Fruit fly (Drosophila melanogaster): ENCODE measurements around the gene CG5418.

Gene CG5418

DNA sequence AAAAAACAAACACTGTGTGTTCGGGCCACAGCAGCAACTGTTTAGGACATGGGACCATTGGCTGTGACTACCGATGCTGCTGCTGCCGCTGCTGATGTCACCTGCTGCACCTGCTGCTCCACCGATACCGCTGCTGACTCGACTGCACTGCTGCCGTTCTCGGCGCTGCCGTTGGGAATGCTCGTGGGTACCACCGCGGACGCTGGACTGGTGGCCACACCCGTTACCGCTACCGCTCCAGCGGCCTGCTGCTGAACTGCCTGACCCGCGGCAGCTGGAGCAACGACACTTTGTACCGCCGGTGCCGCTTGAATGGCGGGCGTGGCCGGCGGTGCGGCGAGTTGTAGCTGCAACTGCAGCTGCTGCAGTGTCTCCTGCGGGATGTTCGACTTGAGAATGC, 4.7 kb upstream of the CG5418 start:
- TF ChIP-seq CG8478 (optimal IDR thresholded peaks at IDR 0.05) (no peak), usp (GFP tag; optimal IDR thresholded peaks at IDR 0.05) (no peak), psq (optimal IDR thresholded peaks at IDR 0.05) (no peak), EcR (GFP tag; optimal IDR thresholded peaks at IDR 0.05) (no peak), pan (optimal IDR thresholded peaks at IDR 0.05) (no peak), Dll (optimal IDR thresholded peaks at IDR 0.05) (no peak)

DNA sequence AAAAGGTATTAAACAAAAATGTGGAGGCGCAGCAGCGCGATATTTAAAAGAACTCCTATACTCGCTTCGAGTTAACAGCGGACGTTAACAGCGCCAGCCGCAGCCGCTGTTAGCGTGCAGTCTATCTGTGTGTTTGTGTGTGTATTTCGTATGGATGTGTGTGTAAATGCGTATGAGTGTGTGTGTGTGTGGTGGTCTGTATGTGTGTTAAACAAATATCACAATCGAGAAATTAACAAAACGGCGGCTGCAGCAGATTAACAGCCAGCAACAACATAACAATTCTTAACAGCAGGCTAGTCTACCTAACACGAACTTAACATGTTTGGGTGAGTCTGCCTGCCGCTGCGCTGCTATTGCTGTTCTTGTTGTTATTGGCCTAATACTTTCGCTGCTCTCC, 4.2 kb upstream of the CG5418 start:
- TF ChIP-seq usp (GFP tag; optimal IDR thresholded peaks at IDR 0.05) (no peak), pan (optimal IDR thresholded peaks at IDR 0.05) (no peak), EcR (GFP tag; optimal IDR thresholded peaks at IDR 0.05) (no peak), Dll (optimal IDR thresholded peaks at IDR 0.05) (no peak), CG8478 (optimal IDR thresholded peaks at IDR 0.05) (no peak), psq (optimal IDR thresholded peaks at IDR 0.05) (no peak)

DNA sequence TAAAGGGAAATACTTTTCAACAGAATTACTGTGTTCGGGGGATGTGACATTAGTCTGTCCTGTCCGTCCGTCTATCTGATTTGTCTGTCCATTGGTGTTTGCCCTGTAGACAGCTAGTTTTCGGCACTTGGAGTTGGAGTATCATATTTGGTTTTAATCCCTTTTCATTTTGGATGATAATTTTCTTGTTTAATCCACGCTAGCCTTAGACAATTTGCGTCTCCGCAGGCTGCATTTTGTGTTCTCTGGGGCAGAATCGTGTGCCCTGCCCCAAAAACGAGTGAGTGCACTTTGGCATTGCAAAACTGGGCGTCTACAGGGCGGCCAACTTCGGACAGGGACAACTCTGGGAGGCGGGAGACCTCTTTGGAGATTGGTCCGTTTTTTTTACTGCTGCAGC, 2.7 kb upstream of the CG5418 start:
- no peak for TF ChIP-seq Dll (optimal IDR thresholded peaks at IDR 0.05)

DNA sequence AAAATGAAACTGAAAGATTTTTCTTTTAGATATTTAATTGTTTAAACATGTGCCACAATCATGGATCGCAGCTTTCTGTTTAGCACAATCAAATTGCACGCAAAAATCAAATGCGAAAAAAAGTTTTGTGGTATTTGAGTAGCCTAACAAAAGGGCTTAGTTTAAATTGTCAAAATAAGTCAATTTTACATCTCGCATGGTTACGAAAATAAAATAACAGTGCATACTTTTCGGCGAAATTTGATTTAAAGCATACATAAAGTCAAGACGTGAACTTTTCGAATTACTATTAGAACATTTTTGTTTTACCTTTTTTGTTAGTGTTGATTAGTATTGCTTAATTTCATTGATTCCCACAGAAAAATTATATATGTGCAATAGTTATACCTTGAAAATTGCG, 2.0 kb upstream of the CG5418 start:
- TF ChIP-seq EcR (GFP tag; optimal IDR thresholded peaks at IDR 0.05), result no peak
- TF ChIP-seq CG8478 (optimal IDR thresholded peaks at IDR 0.05), result no peak
- no peak for TF ChIP-seq usp (GFP tag; optimal IDR thresholded peaks at IDR 0.05)
- TF ChIP-seq Dll (optimal IDR thresholded peaks at IDR 0.05), result no peak
- no peak for TF ChIP-seq psq (optimal IDR thresholded peaks at IDR 0.05)
- no peak for TF ChIP-seq pan (optimal IDR thresholded peaks at IDR 0.05)

DNA sequence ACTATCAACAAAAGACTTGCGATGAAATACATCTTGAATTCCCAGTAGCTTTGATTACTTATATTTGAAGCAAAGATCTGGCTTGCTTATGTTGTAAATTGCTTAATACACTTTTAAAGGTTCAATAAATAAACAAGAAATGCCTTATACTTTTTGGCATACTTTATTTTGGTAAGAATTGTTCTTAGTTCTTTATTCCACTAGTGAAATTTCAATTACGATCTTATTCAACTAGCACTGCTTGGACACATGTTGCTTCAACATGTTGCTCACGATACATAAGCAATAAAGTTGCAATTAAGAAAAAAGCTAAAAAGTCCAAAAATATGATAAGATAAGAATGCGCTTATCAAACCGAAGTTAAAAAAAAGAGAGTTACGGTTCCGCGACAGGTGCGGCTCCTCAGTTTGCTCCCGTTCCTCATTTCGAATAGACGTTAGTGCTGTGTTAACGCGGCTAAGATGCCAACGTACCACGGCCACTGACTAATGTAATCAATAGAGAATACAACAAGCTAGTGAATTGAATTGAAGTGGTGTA, 4.9 kb downstream of the CG5418 start, which contains the start of the genes CG5421 and Oatp33Eb:
Gene CG5421 (minus strand): TSS at position 51 of the 540 bp plus-strand sequence.
Gene Oatp33Eb (plus strand): TSS at position 403 of the 540 bp plus-strand sequence.
- no peak for TF ChIP-seq usp (GFP tag; optimal IDR thresholded peaks at IDR 0.05)
- no peak for TF ChIP-seq Dll (optimal IDR thresholded peaks at IDR 0.05)
- TF ChIP-seq psq (optimal IDR thresholded peaks at IDR 0.05), result no peak
- no peak for TF ChIP-seq pan (optimal IDR thresholded peaks at IDR 0.05)
- no peak for TF ChIP-seq EcR (GFP tag; optimal IDR thresholded peaks at IDR 0.05)
- no peak for TF ChIP-seq CG8478 (optimal IDR thresholded peaks at IDR 0.05)

DNA sequence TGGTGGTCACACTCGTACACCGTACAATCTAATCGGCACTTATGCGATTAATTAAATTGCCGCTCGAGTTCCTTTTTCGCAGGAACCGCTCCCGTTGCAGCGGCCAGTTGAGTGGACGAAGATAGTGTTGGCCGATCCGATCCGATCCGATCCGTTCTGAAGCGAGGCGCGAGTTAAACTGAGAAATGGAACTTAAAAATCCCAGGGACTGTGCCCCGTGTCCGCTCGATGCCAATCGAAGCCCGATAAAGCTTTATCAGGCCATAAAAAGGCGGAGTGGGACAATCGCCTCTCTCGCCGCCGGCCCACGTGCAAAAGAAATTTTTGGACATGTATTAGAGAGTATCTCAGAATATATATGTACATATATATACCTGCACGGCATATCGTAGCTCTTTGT, 7.3 kb downstream of the CG5418 start, which contains the start of gene Oatp33Ea:
Gene Oatp33Ea (minus strand): TSS at position 182 of the 400 bp plus-strand sequence.
- TF ChIP-seq psq (optimal IDR thresholded peaks at IDR 0.05), result no peak
- no peak for TF ChIP-seq pan (optimal IDR thresholded peaks at IDR 0.05)
- TF ChIP-seq EcR (GFP tag; optimal IDR thresholded peaks at IDR 0.05), result no peak
- no peak for TF ChIP-seq CG8478 (optimal IDR thresholded peaks at IDR 0.05)
- TF ChIP-seq Dll (optimal IDR thresholded peaks at IDR 0.05), result no peak
- TF ChIP-seq usp (GFP tag; optimal IDR thresholded peaks at IDR 0.05), result no peak

DNA sequence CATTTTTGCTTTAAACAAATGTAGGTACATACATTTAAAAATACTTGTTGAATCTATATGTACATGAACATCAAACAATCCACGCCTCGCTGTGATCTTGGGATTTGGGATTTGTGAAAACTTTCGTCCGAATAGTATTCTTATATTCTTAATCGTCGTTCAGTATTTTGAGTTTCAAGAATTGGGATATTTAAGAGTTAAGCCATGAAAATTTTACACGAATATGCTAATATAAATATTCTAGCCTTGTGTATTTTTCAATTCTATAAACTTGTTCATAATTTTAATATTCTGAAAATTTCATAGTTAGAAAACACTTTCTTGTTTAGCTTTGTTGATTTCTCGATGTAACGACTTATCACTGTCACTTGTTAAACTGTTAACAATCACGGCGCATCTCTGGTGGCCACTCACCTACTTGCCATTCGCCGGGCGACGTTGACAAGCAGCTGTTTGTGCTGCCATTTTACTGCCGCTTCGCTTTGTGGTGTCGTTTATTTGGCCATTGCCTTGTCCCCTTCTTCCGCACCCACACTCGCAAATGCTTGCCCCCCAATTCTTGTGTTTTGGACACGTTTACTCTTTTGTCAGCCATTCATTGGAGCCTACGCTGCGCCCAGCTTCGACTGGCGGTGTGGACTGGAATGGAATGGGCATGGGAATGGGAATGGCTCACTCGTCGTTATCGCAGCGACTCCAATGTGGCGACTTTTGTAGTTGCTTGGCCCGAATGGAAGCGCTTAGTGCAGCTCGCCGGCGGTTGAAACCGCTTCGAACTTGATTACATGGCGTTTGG, 16.9 kb downstream of the CG5418 start:
- no peak for TF ChIP-seq Dll (optimal IDR thresholded peaks at IDR 0.05)
- no peak for TF ChIP-seq pan (optimal IDR thresholded peaks at IDR 0.05)
- TF ChIP-seq usp (GFP tag; optimal IDR thresholded peaks at IDR 0.05), result no peak
- no peak for TF ChIP-seq EcR (GFP tag; optimal IDR thresholded peaks at IDR 0.05)
- TF ChIP-seq CG8478 (optimal IDR thresholded peaks at IDR 0.05), result no peak
- TF ChIP-seq psq (optimal IDR thresholded peaks at IDR 0.05), result no peak

DNA sequence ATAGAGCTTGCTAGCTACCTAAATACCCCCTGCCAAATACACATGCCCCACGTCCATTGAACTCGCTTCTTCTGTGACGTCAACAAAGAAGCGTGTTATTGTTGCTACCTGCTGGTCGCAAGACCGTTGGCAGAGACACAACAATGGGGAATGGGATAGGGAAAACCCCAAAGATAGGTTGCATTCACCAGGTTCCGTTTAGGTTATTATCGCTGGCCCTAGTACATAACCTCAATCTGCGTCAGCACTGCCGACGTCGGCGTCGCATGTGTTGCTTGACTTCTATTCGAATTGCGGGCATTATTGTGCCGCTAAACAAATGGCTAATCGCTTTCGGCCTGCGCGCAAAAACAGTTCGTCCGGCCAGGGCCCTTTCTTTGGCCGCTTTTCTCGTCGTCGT, 17.6 kb downstream of the CG5418 start:
- no peak for TF ChIP-seq pan (optimal IDR thresholded peaks at IDR 0.05)
- TF ChIP-seq usp (GFP tag; optimal IDR thresholded peaks at IDR 0.05), result no peak
- TF ChIP-seq Dll (optimal IDR thresholded peaks at IDR 0.05), result no peak
- TF ChIP-seq psq (optimal IDR thresholded peaks at IDR 0.05), result no peak
- no peak for TF ChIP-seq EcR (GFP tag; optimal IDR thresholded peaks at IDR 0.05)
- no peak for TF ChIP-seq CG8478 (optimal IDR thresholded peaks at IDR 0.05)

DNA sequence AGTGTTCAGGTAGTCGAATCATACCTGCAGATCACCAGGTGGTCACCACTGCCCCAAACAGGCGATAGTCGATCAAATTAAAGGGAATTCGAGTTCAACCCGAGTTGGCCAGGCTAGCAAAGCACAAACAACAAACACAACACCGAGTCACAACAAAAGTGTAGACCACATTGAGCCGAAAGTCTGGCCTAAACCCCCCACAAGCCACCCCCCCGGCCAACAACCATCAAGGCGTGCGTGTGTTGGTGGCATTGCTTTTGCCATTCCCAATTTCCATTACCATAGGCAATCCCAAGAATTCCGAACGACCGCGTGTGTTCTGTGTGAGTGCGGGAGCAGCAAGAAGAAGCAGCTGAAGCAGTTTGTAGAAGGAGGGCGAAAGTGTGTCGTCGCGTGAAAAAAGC, 18.5 kb downstream of the CG5418 start, which contains the start of gene SC35:
Gene SC35 (minus strand): TSS at position 131 of the 404 bp plus-strand sequence.
- TF ChIP-seq usp (GFP tag; optimal IDR thresholded peaks at IDR 0.05) (no peak), psq (optimal IDR thresholded peaks at IDR 0.05) (no peak), CG8478 (optimal IDR thresholded peaks at IDR 0.05) (no peak), pan (optimal IDR thresholded peaks at IDR 0.05) (no peak), Dll (optimal IDR thresholded peaks at IDR 0.05) (no peak), EcR (GFP tag; optimal IDR thresholded peaks at IDR 0.05) (no peak)

DNA sequence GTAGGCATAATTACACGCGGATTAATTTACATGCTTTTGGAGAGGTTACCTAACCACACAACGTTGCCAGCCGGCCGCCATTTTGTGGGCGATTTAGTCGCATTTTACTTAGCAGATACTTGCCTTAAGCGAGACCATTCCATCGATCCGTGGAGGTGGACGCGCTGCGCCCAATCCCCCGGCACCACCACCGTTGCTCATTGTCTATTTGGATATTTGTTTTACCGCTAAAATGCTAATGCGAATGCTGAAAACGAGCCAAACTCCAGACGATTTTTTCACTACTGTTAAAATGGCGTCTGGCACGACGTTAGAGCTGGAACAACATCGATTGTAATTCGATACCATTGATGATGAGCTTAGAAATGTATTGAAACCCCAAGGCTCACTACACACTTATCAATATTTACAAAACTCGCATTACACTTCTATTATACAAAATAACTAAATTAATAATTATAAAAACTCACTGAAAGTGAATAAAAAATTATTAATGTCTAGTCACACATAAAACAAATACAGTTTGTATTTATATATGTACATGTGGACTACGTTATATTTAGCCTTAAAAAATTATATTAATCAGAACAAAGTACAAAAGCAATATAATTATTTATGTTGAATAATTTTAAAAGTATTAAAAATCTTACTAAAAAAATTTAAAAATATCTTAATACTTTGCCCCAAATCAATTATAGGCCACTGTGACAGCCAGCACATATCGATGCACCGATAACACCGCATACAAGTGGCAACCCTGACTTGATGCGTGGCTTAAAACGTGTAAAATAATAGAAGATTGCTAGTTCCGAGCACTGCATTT, 19.1 kb downstream of the CG5418 start, which contains the start of gene eRF3:
Gene eRF3 (plus strand): TSS at position 741 of the 823 bp plus-strand sequence.
- TF ChIP-seq pan (optimal IDR thresholded peaks at IDR 0.05) (no peak), Dll (optimal IDR thresholded peaks at IDR 0.05) (no peak), psq (optimal IDR thresholded peaks at IDR 0.05) (no peak), CG8478 (optimal IDR thresholded peaks at IDR 0.05) (no peak)

DNA sequence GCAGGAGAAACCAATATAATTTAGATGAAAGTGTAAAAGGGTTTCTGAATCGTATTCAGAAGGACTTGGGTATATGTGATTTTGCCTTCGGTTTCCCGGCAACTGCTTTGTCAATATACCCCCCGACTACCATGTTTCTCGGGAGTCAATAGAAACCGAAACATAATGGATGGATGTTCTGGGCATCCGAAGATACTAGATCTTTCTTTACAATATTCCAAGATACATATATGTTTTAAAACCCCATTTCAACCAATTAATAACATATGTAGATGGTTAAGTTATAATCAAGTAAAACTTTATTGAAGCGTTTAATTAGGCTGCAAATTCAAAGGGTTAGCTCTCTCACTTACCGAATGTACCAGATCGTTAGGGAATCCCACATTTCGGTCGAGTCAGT, 22.2 kb downstream of the CG5418 start, which contains the start of gene CG5435:
Gene CG5435 (minus strand): TSS at position 101 of the 400 bp plus-strand sequence.
- TF ChIP-seq usp (GFP tag; optimal IDR thresholded peaks at IDR 0.05) (no peak), EcR (GFP tag; optimal IDR thresholded peaks at IDR 0.05) (no peak)

Data from whole organism.